Fruit fly (Drosophila melanogaster) whole organism, prepupa: ENCODE results near the gene mRpS2.
A peak's percentile ranks its signal among the peaks of the same experiment; 100 is the strongest.

ENCODE experiments used
- Blimp-1 ChIP-seq: fragments of 200-800 bp; sonication (Bioruptor generic); optimal IDR thresholded peaks from 3 replicates; lab custom pipeline; 2017; ENCODE audit warnings: missing biosample characterization, missing genetic modification characterization, mild to moderate bottlenecking, moderate library complexity, missing genetic modification reagents
- CG10631 ChIP-seq: fragments of 200-800 bp; sonication (Bioruptor generic); optimal IDR thresholded peaks from 2 replicates; lab custom pipeline; 2016; ENCODE audit warnings: missing biosample characterization, missing genetic modification characterization
- CG10669 ChIP-seq: fragments of 200-800 bp; sonication (Bioruptor generic); optimal IDR thresholded peaks from 3 replicates; lab custom pipeline; 2018; ENCODE audit warnings: missing biosample characterization, mild to moderate bottlenecking, missing genetic modification characterization, moderate library complexity
- CG11294 ChIP-seq: fragments of 200-800 bp; sonication (Bioruptor generic); IDR thresholded peaks from 2 replicates; pipeline ENCODE4 v1.3.6; 2022; ENCODE audit warnings: missing biosample characterization, missing genetic modification characterization
- CG11762 ChIP-seq: fragments of 200-800 bp; sonication (Bioruptor generic); optimal IDR thresholded peaks from 3 replicates; lab custom pipeline; 2016; ENCODE audit warnings: missing biosample characterization, missing genetic modification characterization; ENCODE audit not compliant: insufficient read depth
- CG11902 ChIP-seq: fragments of 200-800 bp; sonication (Bioruptor generic); optimal IDR thresholded peaks from 3 replicates; lab custom pipeline; 2016; ENCODE audit warnings: missing biosample characterization, missing genetic modification characterization
- CG15336 ChIP-seq: fragments of 200-800 bp; sonication (Bioruptor generic); IDR thresholded peaks from 2 replicates; pipeline ENCODE4 v1.3.6; 2022; ENCODE audit warnings: missing biosample characterization, missing genetic modification characterization
- CG1621 ChIP-seq: fragments of 200-800 bp; sonication (Bioruptor generic); optimal IDR thresholded peaks from 3 replicates; lab custom pipeline; 2018; ENCODE audit warnings: missing biosample characterization, mild to moderate bottlenecking, missing genetic modification characterization
- CG3032 ChIP-seq: fragments of 200-800 bp; optimal IDR thresholded peaks from 2 replicates; lab custom pipeline; 2019; ENCODE audit warnings: missing biosample characterization, mild to moderate bottlenecking, missing genetic modification characterization, moderate library complexity
- CG32006 ChIP-seq: fragments of 200-800 bp; sonication (Bioruptor generic); optimal IDR thresholded peaks from 3 replicates; lab custom pipeline; 2017; ENCODE audit warnings: missing biosample characterization, mild to moderate bottlenecking, missing genetic modification characterization
- CG3919 ChIP-seq: fragments of 200-800 bp; sonication (Bioruptor generic); optimal IDR thresholded peaks from 3 replicates; lab custom pipeline; 2016; ENCODE audit warnings: missing biosample characterization, missing genetic modification characterization
- CG4318 ChIP-seq: fragments of 200-800 bp; sonication (Bioruptor generic); optimal IDR thresholded peaks from 3 replicates; lab custom pipeline; 2017; ENCODE audit warnings: missing biosample characterization, mild to moderate bottlenecking, missing genetic modification characterization
- CG6163 ChIP-seq: fragments of 200-800 bp; sonication (Bioruptor generic); IDR thresholded peaks from 3 replicates; pipeline ENCODE4 v1.3.6; 2022; ENCODE audit warnings: missing biosample characterization, missing genetic modification characterization
- CG6792 ChIP-seq: fragments of 200-800 bp; sonication (Bioruptor generic); optimal IDR thresholded peaks from 3 replicates; lab custom pipeline; 2016; ENCODE audit warnings: missing biosample characterization, missing genetic modification characterization
- CG6808 ChIP-seq: fragments of 200-800 bp; sonication (Bioruptor generic); optimal IDR thresholded peaks from 3 replicates; lab custom pipeline; 2017; ENCODE audit warnings: missing biosample characterization, missing genetic modification characterization, mild to moderate bottlenecking, moderate library complexity, missing genetic modification reagents
- CG6854 ChIP-seq: fragments of 200-800 bp; sonication (Bioruptor generic); optimal IDR thresholded peaks from 2 replicates; lab custom pipeline; 2017; ENCODE audit warnings: missing biosample characterization, mild to moderate bottlenecking, missing genetic modification characterization
- CG8119 ChIP-seq: fragments of 200-800 bp; sonication (Bioruptor generic); IDR thresholded peaks from 3 replicates; pipeline ENCODE4 v1.3.6; 2022; ENCODE audit warnings: missing biosample characterization, missing genetic modification characterization
- CG8319 ChIP-seq: fragments of 200-800 bp; sonication (Bioruptor generic); optimal IDR thresholded peaks from 3 replicates; lab custom pipeline; 2016; ENCODE audit warnings: missing biosample characterization, missing genetic modification characterization
- CG8632 ChIP-seq: fragments of 200-800 bp; sonication (Bioruptor generic); optimal IDR thresholded peaks from 3 replicates; lab custom pipeline; 2016; ENCODE audit warnings: missing biosample characterization, missing genetic modification characterization
- CG9139 ChIP-seq: fragments of 200-800 bp; sonication (Bioruptor generic); optimal IDR thresholded peaks from 3 replicates; lab custom pipeline; 2017; ENCODE audit warnings: missing biosample characterization, mild to moderate bottlenecking, missing genetic modification characterization
- Eip75B ChIP-seq: fragments of 200-800 bp; sonication (Bioruptor generic); optimal IDR thresholded peaks from 3 replicates; lab custom pipeline; 2016; ENCODE audit warnings: missing biosample characterization, missing genetic modification characterization
- Eip78C ChIP-seq: fragments of 200-800 bp; sonication (Bioruptor generic); peaks from one replicate; lab custom pipeline; 2016; ENCODE audit warnings: missing biosample characterization, missing genetic modification characterization
- Ets21C ChIP-seq: fragments of 200-800 bp; sonication (Bioruptor generic); optimal IDR thresholded peaks from 3 replicates; lab custom pipeline; 2016; ENCODE audit warnings: missing biosample characterization, missing genetic modification characterization
- Ets96B ChIP-seq: fragments of 200-800 bp; optimal IDR thresholded peaks from 2 replicates; lab custom pipeline; 2019; ENCODE audit warnings: missing biosample characterization, mild to moderate bottlenecking, missing genetic modification characterization, moderate library complexity
- Gug ChIP-seq: fragments of 200-800 bp; sonication (Bioruptor generic); IDR thresholded peaks from 2 replicates; pipeline ENCODE4 v1.3.6; 2022; ENCODE audit warnings: missing biosample characterization, missing genetic modification characterization
- Hr39 ChIP-seq: fragments of 200-800 bp; sonication (Bioruptor generic); optimal IDR thresholded peaks from 2 replicates; lab custom pipeline; 2016; ENCODE audit warnings: missing biosample characterization, missing genetic modification characterization
- Hr4 ChIP-seq: fragments of 200-800 bp; sonication (Bioruptor generic); optimal IDR thresholded peaks from 3 replicates; lab custom pipeline; 2016; ENCODE audit warnings: missing biosample characterization, missing genetic modification characterization
- OdsH ChIP-seq: fragments of 200-800 bp; sonication (Bioruptor generic); optimal IDR thresholded peaks from 3 replicates; lab custom pipeline; 2016; ENCODE audit warnings: missing biosample characterization, missing genetic modification characterization
- Smox ChIP-seq: fragments of 200-800 bp; sonication (Bioruptor generic); optimal IDR thresholded peaks from 3 replicates; lab custom pipeline; 2016; ENCODE audit warnings: missing biosample characterization, missing genetic modification characterization
- Sox102F ChIP-seq: fragments of 200-800 bp; sonication (Bioruptor generic); optimal IDR thresholded peaks from 2 replicates; lab custom pipeline; 2016; ENCODE audit warnings: missing biosample characterization, mild to moderate bottlenecking, missing genetic modification characterization
- Sox14 ChIP-seq: fragments of 200-800 bp; sonication (Bioruptor generic); optimal IDR thresholded peaks from 3 replicates; lab custom pipeline; 2016; ENCODE audit warnings: missing biosample characterization, missing genetic modification characterization
- Sox15 ChIP-seq: fragments of 200-800 bp; sonication (Bioruptor generic); optimal IDR thresholded peaks from 3 replicates; lab custom pipeline; 2016; ENCODE audit warnings: missing biosample characterization, missing genetic modification characterization
- achi ChIP-seq: fragments of 200-800 bp; sonication (Bioruptor generic); optimal IDR thresholded peaks from 3 replicates; lab custom pipeline; 2016; ENCODE audit warnings: missing biosample characterization, missing genetic modification characterization
- acj6 ChIP-seq: fragments of 200-800 bp; sonication (Bioruptor generic); optimal IDR thresholded peaks from 3 replicates; lab custom pipeline; 2016; ENCODE audit warnings: missing biosample characterization, missing genetic modification characterization
- cyc ChIP-seq: fragments of 200-800 bp; sonication (Bioruptor generic); optimal IDR thresholded peaks from 3 replicates; lab custom pipeline; 2016; ENCODE audit warnings: missing biosample characterization, missing genetic modification characterization
- dsx ChIP-seq: fragments of 200-800 bp; optimal IDR thresholded peaks from 3 replicates; lab custom pipeline; 2019; ENCODE audit warnings: missing biosample characterization, mild to moderate bottlenecking, missing genetic modification characterization, moderate library complexity; ENCODE audit not compliant: poor library complexity, severe bottlenecking
- eg ChIP-seq: fragments of 200-800 bp; sonication (Bioruptor generic); IDR thresholded peaks from 3 replicates; pipeline ENCODE4 v1.3.6; 2022; ENCODE audit warnings: missing biosample characterization, missing genetic modification characterization
- esn ChIP-seq: fragments of 200-800 bp; sonication (Bioruptor generic); optimal IDR thresholded peaks from 2 replicates; lab custom pipeline; 2016; ENCODE audit warnings: missing biosample characterization, mild to moderate bottlenecking, missing genetic modification characterization, moderate library complexity
- fd59A ChIP-seq: fragments of 200-800 bp; sonication (Bioruptor generic); optimal IDR thresholded peaks from 2 replicates; lab custom pipeline; 2017; ENCODE audit warnings: missing biosample characterization, mild to moderate bottlenecking, missing genetic modification characterization, missing genetic modification reagents
- fd85E ChIP-seq: fragments of 200-800 bp; sonication (Bioruptor generic); optimal IDR thresholded peaks from 3 replicates; lab custom pipeline; 2016; ENCODE audit warnings: missing biosample characterization, missing genetic modification characterization
- fkh ChIP-seq: fragments of 200-800 bp; sonication (Bioruptor generic); optimal IDR thresholded peaks from 3 replicates; lab custom pipeline; 2017; ENCODE audit warnings: missing biosample characterization, mild to moderate bottlenecking, missing genetic modification characterization, moderate library complexity
- lz ChIP-seq: fragments of 200-800 bp; sonication (Bioruptor generic); optimal IDR thresholded peaks from 3 replicates; lab custom pipeline; 2016; ENCODE audit warnings: missing biosample characterization, missing genetic modification characterization
- net ChIP-seq: fragments of 200-800 bp; sonication (Bioruptor generic); optimal IDR thresholded peaks from 3 replicates; lab custom pipeline; 2016; ENCODE audit warnings: missing biosample characterization, missing genetic modification characterization
- salr ChIP-seq, 2 experiments: fragments of 200-800 bp; sonication (Bioruptor generic); optimal IDR thresholded peaks; 3 replicates each; lab custom pipeline; 2016 to 2018; ENCODE audit warnings: missing biosample characterization in 2 of 2, missing genetic modification characterization in 2 of 2, mild to moderate bottlenecking in 1 of 2
- ss ChIP-seq, 2 experiments: fragments of 200-800 bp; sonication (Bioruptor generic); optimal IDR thresholded peaks; 2 replicates in 1 of 2; 3 replicates in 1 of 2; lab custom pipeline; 2017 to 2018; ENCODE audit warnings: mild to moderate bottlenecking in 2 of 2, missing biosample characterization in 2 of 2, missing genetic modification characterization in 2 of 2, moderate library complexity in 1 of 2
- topi ChIP-seq: fragments of 200-800 bp; sonication (Bioruptor generic); optimal IDR thresholded peaks from 3 replicates; lab custom pipeline; 2016; ENCODE audit warnings: missing biosample characterization, missing genetic modification characterization
- vri ChIP-seq: fragments of 200-800 bp; sonication (Bioruptor generic); optimal IDR thresholded peaks from 3 replicates; lab custom pipeline; 2016; ENCODE audit warnings: missing biosample characterization, mild to moderate bottlenecking, missing genetic modification characterization

mRpS2 gene

DNA sequence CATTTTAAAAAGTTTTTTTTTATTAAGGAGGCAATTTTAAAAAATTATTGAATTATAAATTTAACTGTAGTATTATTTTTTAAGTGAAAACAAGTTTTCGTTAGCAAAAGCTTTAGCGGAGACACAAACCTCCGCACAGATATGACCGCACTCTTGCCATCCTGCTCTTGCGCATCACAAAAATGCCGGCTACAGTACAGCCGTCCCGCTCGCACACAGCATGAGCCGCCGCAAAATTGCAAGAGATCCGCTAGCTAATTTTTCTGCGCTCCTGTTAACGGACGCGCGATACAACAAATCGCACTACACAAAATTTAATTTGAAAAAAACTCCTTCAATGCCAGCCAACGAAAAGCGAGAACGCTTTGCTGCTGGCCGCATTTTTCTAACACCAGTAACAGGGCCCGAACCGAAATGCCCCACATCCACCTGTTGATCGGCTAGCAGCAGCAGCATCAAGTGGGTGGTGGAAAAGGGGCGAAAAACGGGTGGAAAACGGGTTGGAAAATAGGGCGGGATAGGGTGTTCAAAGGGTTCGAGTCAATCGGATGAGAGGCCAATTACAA, 40.1 kb downstream of the mRpS2 start (continued):
- TF ChIP-seq CG4318 (no peak), CG6792 (GFP tag; lab: Kevin White, UChicago) (peak; percentile 40), achi (GFP tag; lab: Kevin White, UChicago) (no peak), CG8319 (GFP tag; lab: Kevin White, UChicago) (no peak), esn (GFP tag; lab: Kevin White, UChicago) (peak; percentile 49), acj6 (GFP tag; lab: Kevin White, UChicago) (peak; percentile 17), CG3919 (GFP tag; lab: Kevin White, UChicago) (peak; percentile 42), CG11762 (GFP tag; lab: Kevin White, UChicago) (no peak), CG10669 (GFP tag; lab: Kevin White, UChicago) (no peak), Gug (GFP tag; lab: Robert Waterston, UW) (no peak), Ets96B (tag; lab: Kevin White, UChicago) (peak; percentile 10), Sox14 (GFP tag; lab: Kevin White, UChicago) (peak; percentile 28), CG9139 (GFP tag; lab: Kevin White, UChicago) (no peak), fd59A (GFP tag; lab: Kevin White, UChicago) (no peak), fkh (GFP tag; lab: Kevin White, UChicago) (no peak), Sox15 (no peak), CG15336 (peak; percentile 46; the same call in 1 of the 2 replicates), Smox (GFP tag; lab: Kevin White, UChicago) (peak; percentile 29), cyc (no peak), CG11294 (GFP tag; lab: Robert Waterston, UW) (no peak), Hr4 (GFP tag; lab: Kevin White, UChicago) (no peak), CG32006 (GFP tag; lab: Kevin White, UChicago) (no peak), eg (peak; percentile 36; the same call in 1 of the 3 replicates), CG3032 (tag; lab: Kevin White, UChicago) (peak; percentile 28), Hr39 (GFP tag; lab: Kevin White, UChicago) (no peak), CG1621 (tag; lab: Kevin White, UChicago) (no peak), Ets21C (no peak), CG8119 (GFP tag; lab: Robert Waterston, UW) (no peak; the same call in 2 of the 3 replicates), CG6854 (peak; percentile 79), OdsH (GFP tag; lab: Kevin White, UChicago) (peak; percentile 11), CG11902 (GFP tag; lab: Kevin White, UChicago) (no peak), CG10631 (no peak), Sox102F (GFP tag; lab: Kevin White, UChicago) (peak; percentile 25), salr (GFP tag; optimal IDR thresholded peaks at IDR 0.05; lab: Kevin White, UChicago) (no peak)

DNA sequence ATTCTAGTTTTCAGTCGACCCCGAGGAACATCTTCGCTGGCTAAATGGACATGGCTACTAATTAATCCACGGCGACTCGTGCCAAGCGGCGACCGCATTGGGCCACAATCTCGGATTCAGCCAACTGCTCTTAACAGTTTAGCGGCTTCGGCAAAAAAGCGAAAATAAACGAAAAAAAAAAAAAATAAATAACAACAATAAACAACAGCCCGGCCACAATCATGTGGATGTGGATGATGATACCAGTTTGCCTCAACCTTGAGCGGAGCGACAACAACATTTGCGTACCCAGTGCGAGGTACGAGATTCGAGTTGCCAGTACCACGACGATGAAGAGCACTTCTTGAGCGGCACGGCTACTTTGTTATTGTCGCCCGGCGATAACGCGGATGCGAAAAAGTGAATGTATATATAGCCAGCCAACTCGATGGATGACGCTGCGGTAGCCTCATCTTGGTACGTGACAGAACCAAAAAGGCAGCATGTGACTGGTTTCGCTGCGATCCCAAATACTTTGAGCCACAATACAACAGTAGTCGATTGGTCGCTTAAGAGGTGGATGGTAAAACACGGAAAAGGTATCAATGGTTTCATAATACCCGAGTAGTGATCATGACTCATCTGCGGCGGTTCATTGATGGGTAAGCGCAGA, 42.1 kb downstream of the mRpS2 start:
- peak; percentile 78 for TF ChIP-seq dsx (GFP tag; lab: Kevin White, UChicago)
- peak; percentile 10 for TF ChIP-seq CG1621 (tag; lab: Kevin White, UChicago)
- peak; percentile 66 for TF ChIP-seq Blimp-1 (GFP tag; lab: Kevin White, UChicago)
- TF ChIP-seq Gug (GFP tag; lab: Robert Waterston, UW): no peak
- TF ChIP-seq Sox102F (GFP tag; lab: Kevin White, UChicago): peak; percentile 9
- TF ChIP-seq CG8632 (GFP tag; lab: Kevin White, UChicago): no peak
- TF ChIP-seq Hr39 (GFP tag; lab: Kevin White, UChicago): no peak
- no peak for TF ChIP-seq CG6792 (GFP tag; lab: Kevin White, UChicago)
- peak; percentile 18 to 36 for TF ChIP-seq ss (GFP tag; optimal IDR thresholded peaks at IDR 0.05; lab: Kevin White, UChicago)
- peak; percentile 14 for TF ChIP-seq topi (GFP tag; lab: Kevin White, UChicago)
- TF ChIP-seq CG6163 (GFP tag; lab: Robert Waterston, UW): peak; percentile 49
- no peak for TF ChIP-seq CG11762 (GFP tag; lab: Kevin White, UChicago)
- TF ChIP-seq Eip78C (GFP tag; lab: Kevin White, UChicago): peak; percentile 55
- peak; percentile 20 for TF ChIP-seq net (GFP tag; lab: Kevin White, UChicago)
- TF ChIP-seq Ets96B (tag; lab: Kevin White, UChicago): no peak
- TF ChIP-seq Eip75B (GFP tag; lab: Kevin White, UChicago): no peak
- TF ChIP-seq Ets21C: no peak
- peak; percentile 34 for TF ChIP-seq CG6808 (GFP tag; lab: Kevin White, UChicago)
- no peak for TF ChIP-seq fd85E (GFP tag; lab: Kevin White, UChicago)
- no peak for TF ChIP-seq CG11294 (GFP tag; lab: Robert Waterston, UW)
- no peak for TF ChIP-seq vri (GFP tag; lab: Kevin White, UChicago)
- TF ChIP-seq CG4318: no peak
- peak; percentile 21 for TF ChIP-seq CG6854
- no peak for TF ChIP-seq lz
- no peak for TF ChIP-seq CG10631
- TF ChIP-seq CG3919 (GFP tag; lab: Kevin White, UChicago): no peak
- TF ChIP-seq CG32006 (GFP tag; lab: Kevin White, UChicago): no peak
